Worm (Caenorhabditis elegans): ENCODE data around the gene T04C12.7.

The T04C12.7 gene

ce11 chrV:11063115-11063514 lies 9.2 kb downstream of the T04C12.7 start, which contains the start of gene T04C12.9:
Gene T04C12.9, minus strand, starts transcription at chrV:11063215.
- no peak for TF ChIP-seq elt-3 (tag; optimal IDR thresholded peaks at IDR 0.05)
- no peak for TF ChIP-seq blmp-1 (tag; optimal IDR thresholded peaks at IDR 0.05)
- no peak for TF ChIP-seq lsy-2 (tag; optimal IDR thresholded peaks at IDR 0.05)
- TF ChIP-seq unc-62 (GFP tag; optimal IDR thresholded peaks at IDR 0.05), result no peak
- no peak for TF ChIP-seq ces-1 (GFP tag; optimal IDR thresholded peaks at IDR 0.05)
- no peak for TF ChIP-seq nhr-237 (tag; optimal IDR thresholded peaks at IDR 0.05)
- no peak for TF ChIP-seq zip-8 (tag; optimal IDR thresholded peaks at IDR 0.05)
- TF ChIP-seq ztf-11 (tag; optimal IDR thresholded peaks at IDR 0.05), result no peak
- TF ChIP-seq sem-2 (GFP tag; optimal IDR thresholded peaks at IDR 0.05), result no peak
- TF ChIP-seq tbx-8 (GFP tag; optimal IDR thresholded peaks at IDR 0.05), result no peak
- no peak for TF ChIP-seq unc-39 (tag; optimal IDR thresholded peaks at IDR 0.05)

ce11 chrV:11065513-11065912 lies 11.6 kb downstream of the T04C12.7 start, which contains the start of gene nlp-80:
Gene nlp-80, minus strand, starts transcription at chrV:11065613.
- no peak for TF ChIP-seq M03D4.4 (tag; optimal IDR thresholded peaks at IDR 0.05)
- TF ChIP-seq lsy-2 (tag; optimal IDR thresholded peaks at IDR 0.05), result no peak
- TF ChIP-seq mab-5 (tag; optimal IDR thresholded peaks at IDR 0.05), result no peak
- no peak for TF ChIP-seq unc-120 (tag; optimal IDR thresholded peaks at IDR 0.05; ENCODE audit: poor library complexity, severe bottlenecking)
- TF ChIP-seq blmp-1 (tag; optimal IDR thresholded peaks at IDR 0.05), result no peak
- no peak for TF ChIP-seq nhr-237 (tag; optimal IDR thresholded peaks at IDR 0.05)
- TF ChIP-seq elt-1 (tag; optimal IDR thresholded peaks at IDR 0.05; ENCODE audit: borderline replicate concordance, insufficient read depth), result no peak
- TF ChIP-seq drap-1 (GFP tag; optimal IDR thresholded peaks at IDR 0.05), result no peak
- TF ChIP-seq lin-32 (GFP tag; optimal IDR thresholded peaks at IDR 0.05), result no peak
- no peak for TF ChIP-seq nhr-2 (tag; optimal IDR thresholded peaks at IDR 0.05)
- no peak for TF ChIP-seq tbx-8 (GFP tag; optimal IDR thresholded peaks at IDR 0.05)
- no peak for TF ChIP-seq mls-2 (tag; optimal IDR thresholded peaks at IDR 0.05)
- no peak for TF ChIP-seq sptf-1 (tag; optimal IDR thresholded peaks at IDR 0.05)
- TF ChIP-seq ceh-39 (tag; optimal IDR thresholded peaks at IDR 0.05), result no peak

- TF ChIP-seq snpc-4 (tag; optimal IDR thresholded peaks at IDR 0.05) (no peak), drap-1 (GFP tag; optimal IDR thresholded peaks at IDR 0.05) (no peak)
These were observed 15.3 kb downstream of the T04C12.7 start, which contains the start of gene T04C12.8 for ce11 chrV:11069277-11069676. Gene T04C12.8, minus strand, starts transcription at chrV:11069358.

- TF ChIP-seq nhr-2 (tag; optimal IDR thresholded peaks at IDR 0.05), result no peak
- no peak for TF ChIP-seq nhr-12 (tag; optimal IDR thresholded peaks at IDR 0.05)
- no peak for TF ChIP-seq mab-5 (tag; optimal IDR thresholded peaks at IDR 0.05)
- TF ChIP-seq unc-120 (tag; optimal IDR thresholded peaks at IDR 0.05; ENCODE audit: poor library complexity, severe bottlenecking), result no peak
- no peak for TF ChIP-seq elt-3 (tag; optimal IDR thresholded peaks at IDR 0.05)
- TF ChIP-seq lsy-2 (tag; optimal IDR thresholded peaks at IDR 0.05), result no peak
- no peak for TF ChIP-seq flh-1 (GFP tag; optimal IDR thresholded peaks at IDR 0.05)
- TF ChIP-seq cnd-1 (tag; optimal IDR thresholded peaks at IDR 0.05), result no peak
- no peak for TF ChIP-seq drap-1 (GFP tag; optimal IDR thresholded peaks at IDR 0.05)
- TF ChIP-seq mls-2 (tag; optimal IDR thresholded peaks at IDR 0.05), result no peak
- TF ChIP-seq sem-2 (GFP tag; optimal IDR thresholded peaks at IDR 0.05), result no peak
- TF ChIP-seq tbx-8 (GFP tag; optimal IDR thresholded peaks at IDR 0.05), result no peak
- no peak for TF ChIP-seq bed-3 (GFP tag; optimal IDR thresholded peaks at IDR 0.05)
These were observed 16.5 kb downstream of the T04C12.7 start for ce11 chrV:11070388-11070787.

- TF ChIP-seq unc-120 (tag; optimal IDR thresholded peaks at IDR 0.05; ENCODE audit: poor library complexity, severe bottlenecking), result no peak
- TF ChIP-seq lin-32 (GFP tag; optimal IDR thresholded peaks at IDR 0.05), result no peak
- TF ChIP-seq mls-2 (tag; optimal IDR thresholded peaks at IDR 0.05), result no peak
- TF ChIP-seq nhr-2 (tag; optimal IDR thresholded peaks at IDR 0.05), result no peak
- no peak for TF ChIP-seq lin-13 (tag; optimal IDR thresholded peaks at IDR 0.05)
- TF ChIP-seq snpc-4 (tag; optimal IDR thresholded peaks at IDR 0.05), result no peak
- no peak for TF ChIP-seq drap-1 (GFP tag; optimal IDR thresholded peaks at IDR 0.05)
- no peak for TF ChIP-seq nhr-12 (tag; optimal IDR thresholded peaks at IDR 0.05)
- no peak for TF ChIP-seq tbx-8 (GFP tag; optimal IDR thresholded peaks at IDR 0.05)
- no peak for TF ChIP-seq ceh-83 (GFP tag; optimal IDR thresholded peaks at IDR 0.05)
- TF ChIP-seq blmp-1 (tag; optimal IDR thresholded peaks at IDR 0.05), result no peak
- no peak for TF ChIP-seq nhr-237 (tag; optimal IDR thresholded peaks at IDR 0.05)
- no peak for TF ChIP-seq M03D4.4 (tag; optimal IDR thresholded peaks at IDR 0.05)
These were observed 17.5 kb downstream of the T04C12.7 start for ce11 chrV:11071453-11071852.

ce11 chrV:11073354-11073753 lies 19.4 kb downstream of the T04C12.7 start:
- no peak for TF ChIP-seq sem-2 (GFP tag; optimal IDR thresholded peaks at IDR 0.05)
- TF ChIP-seq ztf-11 (tag; optimal IDR thresholded peaks at IDR 0.05), result no peak
- no peak for TF ChIP-seq ceh-39 (tag; optimal IDR thresholded peaks at IDR 0.05)
- no peak for TF ChIP-seq elt-3 (tag; optimal IDR thresholded peaks at IDR 0.05)
- no peak for TF ChIP-seq blmp-1 (tag; optimal IDR thresholded peaks at IDR 0.05)
- TF ChIP-seq unc-62 (GFP tag; optimal IDR thresholded peaks at IDR 0.05), result no peak
- peak; percentile 36 for TF ChIP-seq unc-120 (tag; optimal IDR thresholded peaks at IDR 0.05; ENCODE audit: poor library complexity, severe bottlenecking)
- TF ChIP-seq ces-1 (GFP tag; optimal IDR thresholded peaks at IDR 0.05), result no peak
- TF ChIP-seq mep-1 (tag; optimal IDR thresholded peaks at IDR 0.05), result no peak

Measured in whole organism, mixed stage, embryonic.